Fruit fly (Drosophila melanogaster): ENCODE results near the gene CCT2.

Gene CCT2

DNA sequence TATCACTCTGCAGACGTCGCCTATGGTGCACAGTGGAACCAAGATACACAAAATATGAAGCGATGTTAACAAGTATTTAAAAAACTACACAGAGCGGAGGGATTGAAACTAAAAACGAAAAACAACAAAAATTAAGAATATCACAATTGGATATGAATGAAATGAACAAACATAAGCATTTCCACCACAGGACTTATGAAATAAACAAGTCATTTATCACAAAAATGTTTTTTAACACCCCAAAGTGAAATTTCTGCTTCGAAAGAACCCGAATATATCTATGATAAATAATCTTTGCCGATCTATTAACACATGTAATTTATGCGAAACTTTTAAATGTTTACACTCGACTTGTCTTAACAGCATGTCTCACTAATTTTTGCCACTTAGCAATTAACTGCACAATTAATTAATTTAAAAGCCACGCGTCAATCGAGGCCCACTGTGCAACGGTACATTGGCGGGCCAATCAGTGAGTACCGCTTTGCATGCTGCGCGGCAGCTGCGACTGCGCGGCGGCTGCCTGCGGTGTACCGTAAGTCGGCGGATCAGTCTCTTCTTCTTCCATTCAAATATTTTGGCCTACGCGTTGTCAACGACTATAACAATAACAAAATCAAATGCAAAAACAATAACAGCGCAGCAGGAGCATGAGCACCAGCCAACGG lies 47.4 kb upstream of the CCT2 start (continued):
- TF ChIP-seq Hey (tag; optimal IDR thresholded peaks at IDR 0.05), result no peak
- TF ChIP-seq Trl (optimal IDR thresholded peaks at IDR 0.05), result no peak
- TF ChIP-seq Trl (GFP tag; optimal IDR thresholded peaks at IDR 0.05), result no peak
- TF ChIP-seq trh (GFP tag; optimal IDR thresholded peaks at IDR 0.05), result no peak
- TF ChIP-seq NfI (GFP tag; optimal IDR thresholded peaks at IDR 0.05), result no peak
- no peak for TF ChIP-seq CG9817 (tag; optimal IDR thresholded peaks at IDR 0.05)
- TF ChIP-seq vfl (GFP tag; optimal IDR thresholded peaks at IDR 0.05), result no peak
- no peak for TF ChIP-seq CG3065 (GFP tag; optimal IDR thresholded peaks at IDR 0.05)
- no peak for TF ChIP-seq CG14441 (GFP tag; IDR thresholded peaks at IDR 0.05)
- TF ChIP-seq CG11695 (GFP tag; IDR thresholded peaks at IDR 0.05), result peak; percentile 57; the same call in 2 of the 3 replicates
- no peak for TF ChIP-seq CHES-1-like (GFP tag; optimal IDR thresholded peaks at IDR 0.05)
- peak; percentile 49 for TF ChIP-seq Hr3 (GFP tag; optimal IDR thresholded peaks at IDR 0.05)
- TF ChIP-seq CG31224 (GFP tag; IDR thresholded peaks at IDR 0.05), result no peak
- TF ChIP-seq Kr (GFP tag; optimal IDR thresholded peaks at IDR 0.05), result no peak
- TF ChIP-seq CG9876 (GFP tag; optimal IDR thresholded peaks at IDR 0.05), result no peak
- TF ChIP-seq CG5180 (GFP tag; optimal IDR thresholded peaks at IDR 0.05), result peak; percentile 17
- TF ChIP-seq wek (GFP tag; optimal IDR thresholded peaks at IDR 0.05), result no peak
- peak; percentile 64 for TF ChIP-seq CG10209 (GFP tag; optimal IDR thresholded peaks at IDR 0.05)
- peak; percentile 86 for TF ChIP-seq Med (GFP tag)
- peak; percentile 71 for TF ChIP-seq CG2712 (tag; optimal IDR thresholded peaks at IDR 0.05)
- TF ChIP-seq dpn (GFP tag; optimal IDR thresholded peaks at IDR 0.05), result peak; percentile 28 to 49
- 0 out of 2 replicates have a peak, but pooled peaks have one; percentile 44 for TF ChIP-seq HLH3B (GFP tag; IDR thresholded peaks at IDR 0.05)
- 0 out of 3 replicates have a peak, but pooled peaks have one; percentile 34 for TF ChIP-seq CG6791 (GFP tag; IDR thresholded peaks at IDR 0.05; ENCODE audit: partially characterized antibody)
- peak; percentile 4 for TF ChIP-seq nerfin-1 (tag; optimal IDR thresholded peaks at IDR 0.05)
- TF ChIP-seq tna (GFP tag; IDR thresholded peaks at IDR 0.05; ENCODE audit: partially characterized antibody), result no peak
- no peak for TF ChIP-seq bigmax (GFP tag; optimal IDR thresholded peaks at IDR 0.05)
- peak; percentile 30 for TF ChIP-seq Max (GFP tag; optimal IDR thresholded peaks at IDR 0.05)
- no peak for TF ChIP-seq kay (GFP tag; optimal IDR thresholded peaks at IDR 0.05)
- peak; percentile 61; the same call in 2 of the 3 replicates for TF ChIP-seq CG11093 (GFP tag; IDR thresholded peaks at IDR 0.05)
- TF ChIP-seq YL-1 (GFP tag; optimal IDR thresholded peaks at IDR 0.05), result no peak
- TF ChIP-seq NC2β (GFP tag; optimal IDR thresholded peaks at IDR 0.05), result no peak
- TF ChIP-seq Lhr (GFP tag; optimal IDR thresholded peaks at IDR 0.05), result peak; percentile 24
- TF ChIP-seq emc (GFP tag; optimal IDR thresholded peaks at IDR 0.05), result no peak
- TF ChIP-seq CG34376 (GFP tag; optimal IDR thresholded peaks at IDR 0.05), result no peak
- TF ChIP-seq btn (GFP tag; optimal IDR thresholded peaks at IDR 0.05), result no peak
- TF ChIP-seq gro (GFP tag; optimal IDR thresholded peaks at IDR 0.05), result peak; percentile 33
- TF ChIP-seq tap (tag; optimal IDR thresholded peaks at IDR 0.05), result no peak
- no peak for TF ChIP-seq sob (GFP tag; IDR thresholded peaks at IDR 0.05)
- no peak for TF ChIP-seq Optix (GFP tag; IDR thresholded peaks at IDR 0.05)
- peak; percentile 72 for TF ChIP-seq CG7556 (GFP tag; optimal IDR thresholded peaks at IDR 0.05)
- no peak; the same call in 1 of the 2 replicates for TF ChIP-seq sisA (GFP tag; IDR thresholded peaks at IDR 0.05)
- TF ChIP-seq Tbp (GFP tag; optimal IDR thresholded peaks at IDR 0.05), result no peak
- TF ChIP-seq CG13123 (GFP tag; optimal IDR thresholded peaks at IDR 0.05), result no peak
- no peak for TF ChIP-seq CG17186 (GFP tag; optimal IDR thresholded peaks at IDR 0.05)
- TF ChIP-seq CG17612 (GFP tag; IDR thresholded peaks at IDR 0.05), result no peak
- peak; percentile 42 for TF ChIP-seq Antp (GFP tag; optimal IDR thresholded peaks at IDR 0.05)
- no peak for TF ChIP-seq wdn (GFP tag; IDR thresholded peaks at IDR 0.05)
- TF ChIP-seq kah (GFP tag; optimal IDR thresholded peaks at IDR 0.05), result no peak
- no peak for TF ChIP-seq Bdp1 (GFP tag; optimal IDR thresholded peaks at IDR 0.05)
- TF ChIP-seq CG12219 (GFP tag; optimal IDR thresholded peaks at IDR 0.05), result peak; percentile 11
- no peak for TF ChIP-seq Stat92E (GFP tag; optimal IDR thresholded peaks at IDR 0.05)
